Fruit fly (Drosophila melanogaster): ENCODE results near the gene Sfp24Bd.

DNA sequence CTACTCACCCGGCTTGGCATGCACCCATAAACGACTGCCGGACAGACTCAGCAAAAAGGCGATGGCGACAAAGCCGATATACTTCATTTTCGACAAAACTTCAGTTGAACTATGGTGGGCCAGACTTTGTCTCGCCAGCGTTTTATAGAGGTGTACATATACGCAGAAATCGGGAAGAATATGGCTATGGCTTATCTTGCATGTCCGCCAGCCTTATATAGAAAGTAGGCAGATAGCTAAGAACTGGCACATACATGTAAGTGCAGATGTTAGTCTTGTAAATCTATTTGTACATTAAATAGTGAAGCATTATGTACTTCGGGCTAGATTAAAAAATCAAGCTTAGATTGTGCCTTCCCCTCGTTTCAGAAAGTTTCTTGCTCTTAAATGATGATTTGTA lies 24.1 kb upstream of the Sfp24Bd start, which contains the start of gene CG3513:
- no peak for TF ChIP-seq Met (GFP tag; optimal IDR thresholded peaks at IDR 0.05)
- TF ChIP-seq CG8632 (GFP tag; optimal IDR thresholded peaks at IDR 0.05): no peak
- TF ChIP-seq topi (GFP tag; optimal IDR thresholded peaks at IDR 0.05): no peak
- no peak for TF ChIP-seq Gug (GFP tag; IDR thresholded peaks at IDR 0.05)
- TF ChIP-seq CG16779 (tag; optimal IDR thresholded peaks at IDR 0.05): no peak
- no peak for TF ChIP-seq Lpt (GFP tag; optimal IDR thresholded peaks at IDR 0.05)
- TF ChIP-seq CG3032 (tag; optimal IDR thresholded peaks at IDR 0.05): no peak
